Worm (Caenorhabditis elegans): Measurements from ENCODE around the gene fbxa-74.

- TF ChIP-seq ahr-1 (tag; optimal IDR thresholded peaks at IDR 0.05) (no peak), dve-1 (tag; optimal IDR thresholded peaks at IDR 0.05) (no peak), ama-1 (optimal IDR thresholded peaks at IDR 0.05) (no peak), ets-4 (tag; optimal IDR thresholded peaks at IDR 0.05) (no peak), C38D4.7 (GFP tag; optimal IDR thresholded peaks at IDR 0.05) (no peak)
These were observed 35.7 kb downstream of the fbxa-74 start for ce11 chrIII:1663056-1663455.

Measured in whole organism, late embryonic.